Worm (Caenorhabditis elegans) whole organism, mixed stage, embryonic: ENCODE results near the gene ints-6.

Experiments
- M03D4.4 ChIP-seq: sonication (generic microtip); optimal IDR thresholded peaks from 2 replicates; lab custom pipeline; 2017; ENCODE audit warnings: mild to moderate bottlenecking, missing genetic modification characterization, missing compliant biosample characterization
- bed-3 ChIP-seq: fragments of 200-800 bp; sonication (Bioruptor generic); optimal IDR thresholded peaks from 3 replicates; lab custom pipeline; 2018; ENCODE audit warnings: mild to moderate bottlenecking, missing genetic modification characterization, moderate library complexity, missing compliant biosample characterization
- blmp-1 ChIP-seq: fragments of 150-350 bp; optimal IDR thresholded peaks from 2 replicates; lab custom pipeline; 2014; ENCODE audit warnings: missing biosample characterization, missing genetic modification characterization
- ceh-39 ChIP-seq: fragments of 150-350 bp; optimal IDR thresholded peaks from 2 replicates; lab custom pipeline; 2014; ENCODE audit warnings: missing biosample characterization, missing genetic modification characterization
- ceh-43 ChIP-seq: fragments of 200-800 bp; sonication (Bioruptor generic); optimal IDR thresholded peaks from 2 replicates; lab custom pipeline; 2018; ENCODE audit warnings: mild to moderate bottlenecking, missing genetic modification characterization, moderate library complexity, missing compliant biosample characterization
- ceh-83 ChIP-seq: fragments of 200-800 bp; sonication (Bioruptor generic); optimal IDR thresholded peaks from 2 replicates; lab custom pipeline; 2018; ENCODE audit warnings: mild to moderate bottlenecking, missing genetic modification characterization, missing compliant biosample characterization
- ces-1 ChIP-seq: fragments of 150-350 bp; optimal IDR thresholded peaks from 2 replicates; lab custom pipeline; 2014; ENCODE audit warnings: missing biosample characterization, missing genetic modification reagents, missing genetic modification characterization
- drap-1 ChIP-seq: fragments of 200-800 bp; sonication (Bioruptor generic); optimal IDR thresholded peaks from 3 replicates; lab custom pipeline; 2018; ENCODE audit warnings: mild to moderate bottlenecking, missing genetic modification characterization, missing compliant biosample characterization
- elt-1 ChIP-seq: sonication (generic microtip); optimal IDR thresholded peaks from 2 replicates; lab custom pipeline; 2017; ENCODE audit warnings: missing genetic modification characterization, mild to moderate bottlenecking, missing compliant biosample characterization, antibody characterized with exemption, moderate library complexity, borderline replicate concordance; ENCODE audit not compliant: insufficient read depth
- elt-3 ChIP-seq: fragments of 150-350 bp; optimal IDR thresholded peaks from 2 replicates; lab custom pipeline; 2014; ENCODE audit warnings: missing biosample characterization, missing genetic modification characterization
- hlh-1 ChIP-seq: fragments of 150-350 bp; optimal IDR thresholded peaks from 2 replicates; lab custom pipeline; 2014; ENCODE audit warnings: missing biosample characterization, missing genetic modification reagents, missing genetic modification characterization
- lin-13 ChIP-seq: fragments of 150-350 bp; optimal IDR thresholded peaks from 2 replicates; lab custom pipeline; 2014; ENCODE audit warnings: missing biosample characterization, missing genetic modification characterization
- lin-32 ChIP-seq: fragments of 200-800 bp; sonication (Bioruptor generic); optimal IDR thresholded peaks from 2 replicates; lab custom pipeline; 2018; ENCODE audit warnings: mild to moderate bottlenecking, missing genetic modification characterization, missing compliant biosample characterization
- lsy-2 ChIP-seq: fragments of 150-350 bp; optimal IDR thresholded peaks from 2 replicates; lab custom pipeline; 2014; ENCODE audit warnings: missing biosample characterization, missing genetic modification characterization
- mab-5 ChIP-seq: fragments of 150-350 bp; optimal IDR thresholded peaks from 2 replicates; lab custom pipeline; 2014; ENCODE audit warnings: missing biosample characterization, missing genetic modification characterization
- mep-1 ChIP-seq: fragments of 150-350 bp; optimal IDR thresholded peaks from 2 replicates; lab custom pipeline; 2017; ENCODE audit warnings: missing biosample characterization, missing genetic modification reagents, missing genetic modification characterization, inconsistent platforms
- nhr-12 ChIP-seq: fragments of 150-350 bp; optimal IDR thresholded peaks from 2 replicates; lab custom pipeline; 2014; ENCODE audit warnings: missing biosample characterization, missing genetic modification characterization
- nhr-2 ChIP-seq: fragments of 150-350 bp; optimal IDR thresholded peaks from 2 replicates; lab custom pipeline; 2014; ENCODE audit warnings: missing biosample characterization, missing genetic modification characterization
- nhr-237 ChIP-seq: fragments of 150-350 bp; optimal IDR thresholded peaks from 2 replicates; lab custom pipeline; 2014; ENCODE audit warnings: missing biosample characterization, missing genetic modification characterization
- nhr-28 ChIP-seq: fragments of 150-350 bp; optimal IDR thresholded peaks from 2 replicates; lab custom pipeline; 2014; ENCODE audit warnings: missing biosample characterization, missing genetic modification characterization
- pha-4 ChIP-seq: fragments of 150-350 bp; optimal IDR thresholded peaks from 2 replicates; lab custom pipeline; 2018; ENCODE audit warnings: missing biosample characterization, missing genetic modification reagents, missing genetic modification characterization
- sem-2 ChIP-seq: fragments of 200-800 bp; sonication (Bioruptor generic); optimal IDR thresholded peaks from 2 replicates; lab custom pipeline; 2018; ENCODE audit warnings: mild to moderate bottlenecking, missing genetic modification characterization, missing compliant biosample characterization
- snpc-4 ChIP-seq: fragments of 150-350 bp; optimal IDR thresholded peaks from 2 replicates; lab custom pipeline; 2014; ENCODE audit warnings: missing biosample characterization, missing genetic modification characterization
- sptf-1 ChIP-seq: sonication (generic microtip); optimal IDR thresholded peaks from 2 replicates; lab custom pipeline; 2017; ENCODE audit warnings: mild to moderate bottlenecking, missing genetic modification characterization, moderate library complexity, missing compliant biosample characterization
- tbx-8 ChIP-seq: fragments of 200-800 bp; sonication (Bioruptor generic); optimal IDR thresholded peaks from 2 replicates; lab custom pipeline; 2018; ENCODE audit warnings: mild to moderate bottlenecking, missing genetic modification characterization, moderate library complexity, missing compliant biosample characterization
- unc-62 ChIP-seq: fragments of 150-350 bp; optimal IDR thresholded peaks from 2 replicates; lab custom pipeline; 2014; ENCODE audit warnings: missing biosample characterization, missing genetic modification reagents, missing genetic modification characterization
- ztf-11 ChIP-seq: fragments of 150-350 bp; optimal IDR thresholded peaks from 2 replicates; lab custom pipeline; 2014; ENCODE audit warnings: missing biosample characterization, missing genetic modification characterization

Gene ints-6

ce11 chrIV:8740952-8741438 is 49.5 kb downstream of the ints-6 start, which contains the start of gene F21D5.6:
TSS of gene F21D5.6 (minus strand) at chrIV:8741388.
- TF ChIP-seq bed-3 (GFP tag; lab: Kevin White, UChicago) (no peak), snpc-4 (no peak), blmp-1 (no peak), ztf-11 (tag; lab: Kevin White, UChicago) (no peak), lin-13 (tag; lab: Kevin White, UChicago) (no peak), M03D4.4 (tag; lab: Kevin White, UChicago) (no peak), pha-4 (tag; lab: Kevin White, UChicago) (no peak), nhr-237 (no peak), elt-1 (no peak), ceh-39 (no peak), tbx-8 (no peak), ces-1 (GFP tag; lab: Kevin White, UChicago) (no peak), mep-1 (tag; lab: Kevin White, UChicago) (no peak), ceh-83 (GFP tag; lab: Kevin White, UChicago) (no peak), lin-32 (GFP tag; lab: Kevin White, UChicago) (no peak), nhr-12 (tag; lab: Kevin White, UChicago) (no peak)
- TF ChIP-seq, all 35 proteins: peak for 0

ce11 chrIV:8743654-8744332 is 52.2 kb downstream of the ints-6 start, which contains the start of gene F21D5.7:
TSS of gene F21D5.7 (minus strand) at chrIV:8743704.
- TF ChIP-seq elt-3 (no peak), sptf-1 (tag; lab: Kevin White, UChicago) (peak; percentile 31), lin-13 (tag; lab: Kevin White, UChicago) (peak; percentile 1), ces-1 (GFP tag; lab: Kevin White, UChicago) (peak; percentile 28), lsy-2 (tag; lab: Kevin White, UChicago) (peak; percentile 65), sem-2 (GFP tag; lab: Kevin White, UChicago) (no peak), nhr-237 (peak; percentile 33), pha-4 (tag; lab: Kevin White, UChicago) (peak; percentile 36), mep-1 (tag; lab: Kevin White, UChicago) (peak; percentile 49), M03D4.4 (tag; lab: Kevin White, UChicago) (no peak)
- TF ChIP-seq, all 35 proteins: peak for 7

ce11 chrIV:8745591-8746302 is 54.2 kb downstream of the ints-6 start, which contains the start of the genes F20C5.7 and parg-1:
TSS of gene F20C5.7 (minus strand) at chrIV:8745691.
TSS of gene parg-1 (plus strand) at chrIV:8746252.
- no peak for TF ChIP-seq nhr-2
- TF ChIP-seq mep-1 (tag; lab: Kevin White, UChicago): no peak
- no peak for TF ChIP-seq ceh-43 (GFP tag; lab: Kevin White, UChicago)
- no peak for TF ChIP-seq mab-5 (tag; lab: Kevin White, UChicago)
- TF ChIP-seq ces-1 (GFP tag; lab: Kevin White, UChicago): no peak
- no peak for TF ChIP-seq hlh-1
- TF ChIP-seq nhr-28 (tag; lab: Kevin White, UChicago): no peak
- TF ChIP-seq tbx-8: no peak
- TF ChIP-seq ztf-11 (tag; lab: Kevin White, UChicago): no peak
- no peak for TF ChIP-seq unc-62
- TF ChIP-seq M03D4.4 (tag; lab: Kevin White, UChicago): no peak
- no peak for TF ChIP-seq pha-4 (tag; lab: Kevin White, UChicago)
- TF ChIP-seq snpc-4: no peak
- no peak for TF ChIP-seq drap-1 (GFP tag; lab: Kevin White, UChicago)
- no peak for TF ChIP-seq elt-3
- no peak for TF ChIP-seq blmp-1
